Worm (Caenorhabditis elegans) whole organism, L1 larva: ENCODE measurements around the gene F40G12.2.
"Not testable (repeated sequence)": the region's sequence is repeated elsewhere in the genome, so short reads cannot be mapped to it uniquely, and the experiment has no call there.

ENCODE experiments used
- C16A3.4 ChIP-seq: fragments of 150-350 bp; optimal IDR thresholded peaks from 2 replicates; lab custom pipeline; 2014; ENCODE audit warnings: missing biosample characterization, missing genetic modification characterization
- aly-2 ChIP-seq: fragments of 150-350 bp; optimal IDR thresholded peaks from 2 replicates; lab custom pipeline; 2014; ENCODE audit warnings: missing biosample characterization, missing genetic modification characterization
- ama-1 ChIP-seq: fragments of 150-350 bp; optimal IDR thresholded peaks from 2 replicates; lab custom pipeline; 2014
- blmp-1 ChIP-seq: fragments of 150-350 bp; optimal IDR thresholded peaks from 2 replicates; lab custom pipeline; 2014; ENCODE audit warnings: missing biosample characterization, missing genetic modification characterization
- ceh-8 ChIP-seq: fragments of 200-800 bp; sonication (Bioruptor generic); optimal IDR thresholded peaks from 2 replicates; lab custom pipeline; 2018; ENCODE audit warnings: mild to moderate bottlenecking, missing genetic modification characterization, moderate library complexity, missing compliant biosample characterization
- ceh-82 ChIP-seq, 3 experiments: fragments of 150-350 bp in 1 of 3; sonication (generic microtip) in 2 of 3; optimal IDR thresholded peaks; 2 replicates each; lab custom pipeline; 2014 to 2017; ENCODE audit warnings: missing biosample characterization in 3 of 3, missing genetic modification characterization in 3 of 3
- ceh-88 ChIP-seq: fragments of 200-800 bp; sonication (Bioruptor generic); IDR thresholded peaks from 2 replicates; pipeline ENCODE4 v1.3.6; 2022; ENCODE audit warnings: missing genetic modification characterization, missing compliant biosample characterization
- ceh-90 ChIP-seq: sonication (generic microtip); optimal IDR thresholded peaks from 2 replicates; lab custom pipeline; 2016; ENCODE audit warnings: missing genetic modification characterization, missing compliant biosample characterization
- ces-1 ChIP-seq: fragments of 150-350 bp; optimal IDR thresholded peaks from 2 replicates; lab custom pipeline; 2014; ENCODE audit warnings: missing biosample characterization, missing genetic modification reagents, missing genetic modification characterization
- dpl-1 ChIP-seq, 3 experiments: fragments of 150-350 bp in 2 of 3; sonication (generic microtip) in 1 of 3; optimal IDR thresholded peaks; 2 replicates each; lab custom pipeline; 2014 to 2017; ENCODE audit warnings: missing biosample characterization in 3 of 3, missing genetic modification characterization in 3 of 3, missing genetic modification reagents in 3 of 3
- dsc-1 ChIP-seq: sonication (generic microtip); optimal IDR thresholded peaks from 2 replicates; lab custom pipeline; 2016; ENCODE audit warnings: mild to moderate bottlenecking, missing genetic modification characterization, missing compliant biosample characterization
- efl-1 ChIP-seq, 4 experiments: fragments of 150-350 bp; optimal IDR thresholded peaks in 3 of 4; peaks in 1 of 4; 1 replicate in 1 of 4; 2 replicates in 3 of 4; lab custom pipeline; 2014; ENCODE audit warnings: missing biosample characterization in 2 of 4, missing genetic modification characterization in 2 of 4, missing genetic modification reagents in 2 of 4
- efl-3 ChIP-seq: fragments of 200-800 bp; sonication (Bioruptor generic); optimal IDR thresholded peaks from 2 replicates; lab custom pipeline; 2018; ENCODE audit warnings: mild to moderate bottlenecking, missing genetic modification characterization, missing compliant biosample characterization
- fos-1 ChIP-seq: fragments of 150-350 bp; optimal IDR thresholded peaks from 2 replicates; lab custom pipeline; 2014; ENCODE audit warnings: missing biosample characterization, missing genetic modification characterization
- lin-13 ChIP-seq: fragments of 150-350 bp; optimal IDR thresholded peaks from 2 replicates; lab custom pipeline; 2014; ENCODE audit warnings: missing biosample characterization, missing genetic modification reagents, missing genetic modification characterization
- lsy-2 ChIP-seq, 2 experiments: fragments of 150-350 bp; optimal IDR thresholded peaks; 2 replicates each; lab custom pipeline; 2014; ENCODE audit warnings: missing biosample characterization in 2 of 2, missing genetic modification characterization in 2 of 2
- nhr-12 ChIP-seq: sonication (generic microtip); optimal IDR thresholded peaks from 2 replicates; lab custom pipeline; 2017; ENCODE audit warnings: missing biosample characterization, missing genetic modification characterization
- nhr-19 ChIP-seq: fragments of 200-800 bp; sonication (Bioruptor generic); conservative IDR thresholded peaks from 2 replicates; pipeline ENCODE4 v1.3.6; 2022; ENCODE audit warnings: missing genetic modification characterization, missing compliant biosample characterization
- nhr-20 ChIP-seq: sonication (generic microtip); optimal IDR thresholded peaks from 2 replicates; lab custom pipeline; 2016; ENCODE audit warnings: mild to moderate bottlenecking, missing genetic modification characterization, missing compliant biosample characterization
- nhr-28 ChIP-seq: fragments of 150-350 bp; optimal IDR thresholded peaks from 2 replicates; lab custom pipeline; 2014; ENCODE audit warnings: missing biosample characterization, missing genetic modification characterization
- nhr-84 ChIP-seq: sonication (generic microtip); optimal IDR thresholded peaks from 2 replicates; lab custom pipeline; 2017; ENCODE audit warnings: missing biosample characterization, missing genetic modification characterization
- nhr-85 ChIP-seq: sonication (generic microtip); peaks from one replicate; lab custom pipeline; 2016; ENCODE audit warnings: missing genetic modification characterization, inconsistent platforms, missing compliant biosample characterization
- snpc-4 ChIP-seq: fragments of 150-350 bp; optimal IDR thresholded peaks from 2 replicates; lab custom pipeline; 2014; ENCODE audit warnings: missing biosample characterization, missing genetic modification characterization
- snu-23 ChIP-seq: sonication (generic microtip); optimal IDR thresholded peaks from 2 replicates; lab custom pipeline; 2016; ENCODE audit warnings: missing genetic modification characterization, missing compliant biosample characterization
- sox-4 ChIP-seq: sonication (generic microtip); optimal IDR thresholded peaks from 2 replicates; lab custom pipeline; 2016; ENCODE audit warnings: missing genetic modification characterization, missing compliant biosample characterization
- sup-37 ChIP-seq: fragments of 200-800 bp; sonication (Bioruptor generic); optimal IDR thresholded peaks from 2 replicates; lab custom pipeline; 2018; ENCODE audit warnings: mild to moderate bottlenecking, missing genetic modification characterization, missing compliant biosample characterization
- tbx-2 ChIP-seq: sonication (generic microtip); optimal IDR thresholded peaks from 2 replicates; lab custom pipeline; 2016; ENCODE audit warnings: missing genetic modification characterization, missing compliant biosample characterization
- unc-30 ChIP-seq: sonication (generic microtip); optimal IDR thresholded peaks from 2 replicates; lab custom pipeline; 2017; ENCODE audit warnings: missing biosample characterization, missing genetic modification characterization
- unc-62 ChIP-seq: fragments of 150-350 bp; optimal IDR thresholded peaks from 2 replicates; lab custom pipeline; 2014; ENCODE audit warnings: missing biosample characterization, missing genetic modification reagents, missing genetic modification characterization
- unc-86 ChIP-seq: sonication (generic microtip); optimal IDR thresholded peaks from 2 replicates; lab custom pipeline; 2016; ENCODE audit warnings: missing genetic modification characterization, missing compliant biosample characterization
- unc-98 ChIP-seq: fragments of 200-800 bp; sonication (Bioruptor generic); IDR thresholded peaks from 2 replicates; pipeline ENCODE4 v1.3.6; 2022; ENCODE audit warnings: missing genetic modification characterization, missing compliant biosample characterization
- vab-15 ChIP-seq: sonication (generic microtip); optimal IDR thresholded peaks from 2 replicates; lab custom pipeline; 2017; ENCODE audit warnings: missing genotype, mild to moderate bottlenecking, missing genetic modification characterization, missing compliant biosample characterization
- ztf-4 ChIP-seq: fragments of 150-350 bp; optimal IDR thresholded peaks from 2 replicates; lab custom pipeline; 2014; ENCODE audit warnings: missing biosample characterization, missing genetic modification characterization

The F40G12.2 gene

DNA sequence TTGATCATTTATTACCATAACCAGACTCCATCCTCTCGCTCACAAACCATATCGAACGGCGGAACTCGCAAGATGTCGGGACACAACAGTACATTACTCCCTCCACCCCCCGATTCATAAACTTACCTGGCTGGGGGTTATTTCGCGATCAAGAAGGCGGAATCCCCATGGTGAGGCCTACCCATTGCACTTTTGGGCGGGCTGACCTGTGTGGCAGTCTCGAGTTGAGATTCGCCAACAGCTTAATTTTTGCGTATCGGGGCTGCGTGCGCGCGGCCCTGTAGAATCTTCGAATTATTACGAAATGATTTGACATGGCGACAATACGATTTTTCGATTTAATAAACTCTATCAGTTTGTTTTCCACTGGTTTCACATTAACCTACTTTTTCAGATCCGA is 16.7 kb upstream of the F40G12.2 start:
- TF ChIP-seq snpc-4 (tag; lab: Kevin White, UChicago) = peak; percentile 40
- TF ChIP-seq, all 84 proteins: peak for 1; not testable (repeated sequence) for 83

DNA sequence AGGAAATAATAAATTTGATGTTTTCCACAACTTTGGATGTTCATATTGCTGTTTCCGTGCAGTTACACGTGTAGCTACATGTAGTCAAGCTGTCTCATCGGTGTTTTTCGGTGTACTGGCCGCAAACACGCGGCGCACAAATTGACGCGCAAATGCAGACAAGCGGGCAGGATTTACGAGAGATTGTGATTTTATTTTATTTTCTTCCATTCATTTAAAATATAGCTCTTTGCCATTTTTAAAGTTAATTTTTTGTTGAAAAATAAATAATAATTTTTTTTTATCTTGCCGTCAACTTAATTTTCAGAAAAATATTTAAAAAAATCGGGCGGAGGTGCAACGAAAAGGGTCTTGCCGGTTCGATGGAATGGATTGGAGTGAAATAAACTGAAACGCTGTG is 13.5 kb upstream of the F40G12.2 start, which contains the start of gene F40G12.7:
Gene F40G12.7 (plus strand): TSS at position 301 of the 400 bp plus-strand sequence.
- not testable (repeated sequence) for TF ChIP-seq aly-2 (tag; lab: Kevin White, UChicago); ceh-82 (tag; optimal IDR thresholded peaks at IDR 0.05; lab: Kevin White, UChicago); fos-1 (tag; lab: Kevin White, UChicago)

DNA sequence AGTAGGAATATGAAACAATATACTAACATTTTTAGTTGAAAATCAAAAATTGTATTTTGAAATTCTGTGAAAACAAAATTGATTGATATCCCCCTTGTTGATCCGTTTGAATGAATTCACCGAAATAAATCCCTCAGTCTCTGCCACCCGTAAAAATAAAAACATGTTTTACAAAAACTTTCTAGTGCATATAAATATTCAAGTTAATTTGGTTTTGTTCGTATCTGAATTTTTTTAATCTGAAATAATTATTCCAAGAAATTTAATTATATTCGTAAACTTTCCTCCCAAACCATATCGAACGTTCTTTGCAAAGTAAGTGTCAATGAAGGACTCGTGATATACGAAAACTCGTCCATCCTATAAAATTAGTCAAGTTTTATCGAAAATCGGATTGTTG is 12.3 kb upstream of the F40G12.2 start, which contains the start of gene F40G12.6:
Gene F40G12.6 (minus strand): TSS at position 101 of the 400 bp plus-strand sequence.
- no peak for TF ChIP-seq C16A3.4 (tag; lab: Kevin White, UChicago)
- no peak for TF ChIP-seq unc-30 (tag; lab: Kevin White, UChicago)
- TF ChIP-seq dsc-1 (tag; lab: Kevin White, UChicago) = no peak
- no peak for TF ChIP-seq ztf-4 (tag; lab: Kevin White, UChicago)
- TF ChIP-seq aly-2 (tag; lab: Kevin White, UChicago) = no peak
- no peak for TF ChIP-seq nhr-85 (tag; lab: Kevin White, UChicago)
- TF ChIP-seq tbx-2 = no peak
- no peak for TF ChIP-seq nhr-20 (tag; lab: Kevin White, UChicago)
- TF ChIP-seq sox-4 (tag; lab: Kevin White, UChicago) = no peak

DNA sequence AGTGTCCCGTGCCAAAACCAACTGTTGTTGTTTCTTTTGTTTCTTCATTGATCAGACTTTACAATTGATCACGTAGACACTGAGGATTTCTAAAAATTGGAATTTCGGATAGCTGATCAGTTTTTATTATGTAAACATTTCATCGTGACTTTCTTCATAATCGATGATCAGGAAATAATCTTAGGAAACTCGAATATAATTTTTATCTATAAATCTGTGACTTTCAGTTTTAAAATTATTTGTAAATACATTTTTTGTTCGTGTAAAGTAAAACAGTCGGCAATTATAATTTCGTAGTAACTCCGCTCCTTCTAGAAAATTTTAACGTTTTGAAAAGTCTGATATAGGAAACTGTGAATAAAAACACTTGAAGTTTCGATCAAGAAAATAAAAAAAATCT is 10.0 kb upstream of the F40G12.2 start, which contains the start of gene F40G12.5:
Gene F40G12.5 (minus strand): TSS at position 101 of the 400 bp plus-strand sequence.
- TF ChIP-seq unc-62 (GFP tag; lab: Kevin White, UChicago) (no peak), C16A3.4 (tag; lab: Kevin White, UChicago) (no peak), nhr-19 (GFP tag; lab: Robert Waterston, UW) (no peak), ceh-8 (GFP tag; lab: Kevin White, UChicago) (no peak), vab-15 (no peak), efl-3 (no peak), sup-37 (GFP tag; lab: Kevin White, UChicago) (no peak), nhr-84 (tag; lab: Kevin White, UChicago) (no peak), ceh-82 (tag; optimal IDR thresholded peaks at IDR 0.05; lab: Kevin White, UChicago) (no peak), ceh-88 (no peak), sox-4 (tag; lab: Kevin White, UChicago) (no peak), dpl-1 (GFP tag; optimal IDR thresholded peaks at IDR 0.05; lab: Kevin White, UChicago) (no peak), ceh-90 (tag; lab: Kevin White, UChicago) (no peak), unc-86 (no peak), ama-1 (lab: Kevin White, UChicago) (no peak)

DNA sequence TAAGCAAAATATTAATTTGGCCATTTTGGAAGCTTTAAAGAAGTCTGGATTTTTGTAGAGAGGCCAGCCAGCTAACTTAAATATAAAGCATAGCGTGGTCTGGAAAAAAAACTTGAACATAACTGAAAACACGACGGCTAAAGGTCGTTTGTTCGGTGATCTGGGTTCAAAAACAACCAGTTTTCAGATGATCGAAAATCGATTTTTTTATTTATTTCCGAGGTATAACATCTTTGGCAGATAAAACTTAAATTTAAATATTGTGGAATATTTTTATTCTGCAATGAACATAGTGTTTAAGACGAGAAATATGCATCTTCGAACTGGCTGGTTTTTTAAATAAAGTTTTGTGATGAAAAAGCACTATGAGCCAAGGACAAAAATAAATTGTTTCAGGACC is 7.9 kb upstream of the F40G12.2 start, which contains the start of gene F40G12.4:
Gene F40G12.4 (minus strand): TSS at position 101 of the 400 bp plus-strand sequence.
- TF ChIP-seq C16A3.4 (tag; lab: Kevin White, UChicago) = no peak
- no peak for TF ChIP-seq ces-1 (GFP tag; lab: Kevin White, UChicago)
- TF ChIP-seq nhr-28 (tag; lab: Kevin White, UChicago) = no peak
- TF ChIP-seq lin-13 (GFP tag; lab: Kevin White, UChicago) = no peak
- no peak for TF ChIP-seq lsy-2 (tag; optimal IDR thresholded peaks at IDR 0.05; lab: Kevin White, UChicago)
- TF ChIP-seq nhr-12 (tag; lab: Kevin White, UChicago) = no peak
- no peak for TF ChIP-seq unc-98 (GFP tag; lab: Robert Waterston, UW)
- TF ChIP-seq snu-23 (GFP tag; lab: Kevin White, UChicago) = no peak
- no peak for TF ChIP-seq sup-37 (GFP tag; lab: Kevin White, UChicago)
- no peak for TF ChIP-seq blmp-1 (tag; lab: Kevin White, UChicago)
- no peak for TF ChIP-seq efl-1 (optimal IDR thresholded peaks at IDR 0.05; lab: Kevin White, UChicago)
- no peak for TF ChIP-seq efl-1 (GFP tag; optimal IDR thresholded peaks at IDR 0.05 in 1 of 2; lab: Kevin White, UChicago)
